Fruit fly (Drosophila melanogaster) whole organism, embryonic: Measurements from ENCODE around the gene CG32772.
A peak's percentile ranks its signal among the peaks of the same experiment; 100 is the strongest.

Experiments used
- Adf1 ChIP-seq: fragments of 200-800 bp; sonication (Bioruptor generic); IDR thresholded peaks from 2 replicates; pipeline ENCODE4 v1.3.6; 2022; ENCODE audit warnings: missing biosample characterization, missing genetic modification characterization
- Atf-2 ChIP-seq: fragments of 200-800 bp; sonication (Bioruptor generic); optimal IDR thresholded peaks from 2 replicates; lab custom pipeline; 2016; ENCODE audit warnings: missing biosample characterization, missing genetic modification characterization
- Bgb ChIP-seq: fragments of 200-800 bp; sonication (Bioruptor generic); IDR thresholded peaks from 2 replicates; pipeline ENCODE4 v1.3.6; 2022; ENCODE audit warnings: missing biosample characterization, missing genetic modification characterization; ENCODE audit not compliant: partially characterized antibody
- BtbVII ChIP-seq: fragments of 200-800 bp; sonication (Bioruptor generic); optimal IDR thresholded peaks from 3 replicates; lab custom pipeline; 2017; ENCODE audit warnings: missing biosample characterization, mild to moderate bottlenecking, missing genetic modification characterization
- CG12744 ChIP-seq: fragments of 200-800 bp; sonication (Bioruptor generic); optimal IDR thresholded peaks from 2 replicates; lab custom pipeline; 2016; ENCODE audit warnings: missing biosample characterization, missing genetic modification characterization
- CG13296 ChIP-seq: fragments of 200-800 bp; sonication (Bioruptor generic); optimal IDR thresholded peaks from 3 replicates; lab custom pipeline; 2018; ENCODE audit warnings: missing biosample characterization, mild to moderate bottlenecking, missing genetic modification characterization
- CG15011 ChIP-seq: fragments of 200-800 bp; sonication (Bioruptor generic); optimal IDR thresholded peaks from 3 replicates; lab custom pipeline; 2018; ENCODE audit warnings: missing biosample characterization, mild to moderate bottlenecking, missing genetic modification characterization
- CG1603 ChIP-seq: fragments of 200-800 bp; sonication (Bioruptor generic); optimal IDR thresholded peaks from 2 replicates; lab custom pipeline; 2019; ENCODE audit warnings: missing biosample characterization, mild to moderate bottlenecking, missing genetic modification characterization, moderate library complexity
- CG17328 ChIP-seq: fragments of 200-800 bp; sonication (Bioruptor generic); IDR thresholded peaks from 2 replicates; pipeline ENCODE4 v1.3.6; 2022; ENCODE audit warnings: missing biosample characterization, missing genetic modification characterization
- CG2875 ChIP-seq: fragments of 200-800 bp; sonication (Bioruptor generic); optimal IDR thresholded peaks from 2 replicates; lab custom pipeline; 2017; ENCODE audit warnings: missing biosample characterization, mild to moderate bottlenecking, missing genetic modification characterization, missing genetic modification reagents
- CG30020 ChIP-seq: fragments of 200-800 bp; optimal IDR thresholded peaks from 2 replicates; lab custom pipeline; 2019; ENCODE audit warnings: missing biosample characterization, mild to moderate bottlenecking, missing genetic modification characterization, moderate library complexity
- CG31365 ChIP-seq: fragments of 200-800 bp; sonication (Bioruptor generic); optimal IDR thresholded peaks from 2 replicates; lab custom pipeline; 2018; ENCODE audit warnings: missing biosample characterization, mild to moderate bottlenecking, missing genetic modification characterization
- CG31388 ChIP-seq: fragments of 200-800 bp; sonication (Bioruptor generic); optimal IDR thresholded peaks from 2 replicates; lab custom pipeline; 2016; ENCODE audit warnings: missing biosample characterization, missing genetic modification characterization
- CG32767 ChIP-seq: fragments of 200-800 bp; sonication (Bioruptor generic); IDR thresholded peaks from 2 replicates; pipeline ENCODE4 v1.3.6; 2022; ENCODE audit warnings: missing biosample characterization, missing genetic modification characterization
- CG3407 ChIP-seq: fragments of 200-800 bp; sonication (Bioruptor generic); optimal IDR thresholded peaks from 2 replicates; lab custom pipeline; 2018; ENCODE audit warnings: missing biosample characterization, mild to moderate bottlenecking, missing genetic modification characterization
- CG4328 ChIP-seq: fragments of 200-800 bp; sonication (Bioruptor generic); optimal IDR thresholded peaks from 3 replicates; lab custom pipeline; 2017; ENCODE audit warnings: missing biosample characterization, missing genetic modification reagents, missing genetic modification characterization
- CG4854 ChIP-seq: fragments of 200-800 bp; sonication (Bioruptor generic); optimal IDR thresholded peaks from 2 replicates; lab custom pipeline; 2016; ENCODE audit warnings: missing biosample characterization, missing genetic modification characterization, inconsistent platforms
- CG5180 ChIP-seq: fragments of 200-800 bp; sonication (Bioruptor generic); optimal IDR thresholded peaks from 3 replicates; lab custom pipeline; 2017; ENCODE audit warnings: missing biosample characterization, missing genetic modification characterization, mild to moderate bottlenecking, moderate library complexity, missing genetic modification reagents
- CG6175 ChIP-seq: fragments of 200-800 bp; sonication (Bioruptor generic); IDR thresholded peaks from 3 replicates; pipeline ENCODE4 v1.3.6; 2022; ENCODE audit warnings: missing biosample characterization, missing genetic modification characterization
- CG6683 ChIP-seq: fragments of 200-800 bp; sonication (Bioruptor generic); optimal IDR thresholded peaks from 2 replicates; lab custom pipeline; 2017; ENCODE audit warnings: missing biosample characterization, mild to moderate bottlenecking, missing genetic modification characterization, missing genetic modification reagents
- CG7271 ChIP-seq: fragments of 200-800 bp; sonication (Bioruptor generic); optimal IDR thresholded peaks from 2 replicates; lab custom pipeline; 2018; ENCODE audit warnings: missing biosample characterization, mild to moderate bottlenecking, missing genetic modification characterization, moderate library complexity
- CTCF ChIP-seq: fragments of 200-800 bp; sonication (Bioruptor generic); optimal IDR thresholded peaks from 2 replicates; lab custom pipeline; 2017; ENCODE audit warnings: missing biosample characterization, mild to moderate bottlenecking, missing genetic modification characterization, moderate library complexity
- Dfd ChIP-seq, 2 experiments: fragments of >200 bp; optimal IDR thresholded peaks; 2 replicates each; lab custom pipeline; 2017; ENCODE audit warnings: missing biosample characterization in 2 of 2, missing genetic modification characterization in 2 of 2
- Dp ChIP-seq: fragments of 200-800 bp; sonication (Bioruptor generic); optimal IDR thresholded peaks from 2 replicates; lab custom pipeline; 2018; ENCODE audit warnings: missing biosample characterization, mild to moderate bottlenecking, missing genetic modification characterization, moderate library complexity
- Hand ChIP-seq: fragments of 200-800 bp; sonication (Bioruptor generic); optimal IDR thresholded peaks from 2 replicates; lab custom pipeline; 2017; ENCODE audit warnings: mild to moderate bottlenecking, missing biosample characterization, missing genetic modification reagents, missing genetic modification characterization
- Side ChIP-seq: fragments of 200-800 bp; sonication (Bioruptor generic); optimal IDR thresholded peaks from 2 replicates; lab custom pipeline; 2016; ENCODE audit warnings: missing biosample characterization, missing genetic modification characterization
- Stat92E ChIP-seq, 3 experiments: fragments of >200 bp in 2 of 3; fragments of 200-800 bp in 1 of 3; sonication (Bioruptor generic) in 1 of 3; optimal IDR thresholded peaks; 2 replicates each; lab custom pipeline; 2017 to 2019; ENCODE audit warnings: missing biosample characterization in 3 of 3, missing genetic modification characterization in 3 of 3, mild to moderate bottlenecking in 1 of 3, moderate library complexity in 1 of 3
- abd-A ChIP-seq: fragments of 200-800 bp; sonication (Bioruptor generic); optimal IDR thresholded peaks from 3 replicates; lab custom pipeline; 2019; ENCODE audit warnings: missing biosample characterization, mild to moderate bottlenecking, missing genetic modification characterization, moderate library complexity
- bbx ChIP-seq: fragments of 200-800 bp; sonication (Bioruptor generic); IDR thresholded peaks from 2 replicates; pipeline ENCODE4 v1.3.6; 2022; ENCODE audit warnings: missing biosample characterization, missing genetic modification characterization; ENCODE audit not compliant: partially characterized antibody
- cwo ChIP-seq: fragments of 200-800 bp; sonication (Bioruptor generic); optimal IDR thresholded peaks from 3 replicates; lab custom pipeline; 2017; ENCODE audit warnings: missing biosample characterization, missing genetic modification characterization, mild to moderate bottlenecking, moderate library complexity, missing genetic modification reagents
- dimm ChIP-seq: fragments of 200-800 bp; sonication (Bioruptor generic); IDR thresholded peaks from 2 replicates; pipeline ENCODE4 v1.3.6; 2022; ENCODE audit warnings: missing biosample characterization, missing genetic modification characterization
- ftz-f1 ChIP-seq: fragments of 200-800 bp; sonication (Bioruptor generic); optimal IDR thresholded peaks from 2 replicates; lab custom pipeline; 2016; ENCODE audit warnings: missing biosample characterization, missing genetic modification characterization
- gce ChIP-seq: fragments of 200-800 bp; sonication (Bioruptor generic); IDR thresholded peaks from 3 replicates; pipeline ENCODE4 v1.3.6; 2022; ENCODE audit warnings: missing biosample characterization, missing genetic modification characterization
- h ChIP-seq: fragments of >200 bp; optimal IDR thresholded peaks from 2 replicates; lab custom pipeline; 2017
- hb ChIP-seq: fragments of 200-800 bp; sonication (Bioruptor generic); IDR thresholded peaks from 3 replicates; pipeline ENCODE4 v1.3.6; 2022; ENCODE audit warnings: missing biosample characterization, missing genetic modification characterization; ENCODE audit not compliant: partially characterized antibody
- inv ChIP-seq: fragments of 200-800 bp; sonication (Bioruptor generic); IDR thresholded peaks from 2 replicates; pipeline ENCODE4 v1.3.6; 2022; ENCODE audit warnings: missing biosample characterization, missing genetic modification characterization; ENCODE audit not compliant: partially characterized antibody
- nerfin-2 ChIP-seq: fragments of 200-800 bp; sonication (Bioruptor generic); IDR thresholded peaks from 2 replicates; pipeline ENCODE4 v1.3.6; 2022; ENCODE audit warnings: missing biosample characterization, missing genetic modification characterization; ENCODE audit not compliant: partially characterized antibody
- pfk ChIP-seq: fragments of 200-800 bp; sonication (Bioruptor generic); optimal IDR thresholded peaks from 2 replicates; lab custom pipeline; 2018; ENCODE audit warnings: missing biosample characterization, mild to moderate bottlenecking, missing genetic modification characterization, moderate library complexity
- prd ChIP-seq, 3 experiments: fragments of >200 bp in 2 of 3; fragments of 200-800 bp in 1 of 3; sonication (Bioruptor generic) in 1 of 3; optimal IDR thresholded peaks in 2 of 3; IDR thresholded peaks in 1 of 3; 2 replicates in 2 of 3; 3 replicates in 1 of 3; pipeline versions ENCODE4 v1.3.6 to Lab custom; 2017 to 2022; ENCODE audit warnings: missing biosample characterization in 1 of 3, missing genetic modification characterization in 1 of 3
- sisA ChIP-seq: fragments of 200-800 bp; sonication (Bioruptor generic); IDR thresholded peaks from 2 replicates; pipeline ENCODE4 v1.3.6; 2022; ENCODE audit warnings: missing biosample characterization, missing genetic modification characterization
- unc-4 ChIP-seq: fragments of 200-800 bp; sonication (Bioruptor generic); IDR thresholded peaks from 2 replicates; pipeline ENCODE4 v1.3.6; 2022; ENCODE audit warnings: missing biosample characterization, missing genetic modification characterization; ENCODE audit not compliant: partially characterized antibody
- zfh2 ChIP-seq: fragments of 200-800 bp; sonication (Bioruptor generic); optimal IDR thresholded peaks from 2 replicates; lab custom pipeline; 2016; ENCODE audit warnings: missing biosample characterization, missing genetic modification characterization

The CG32772 gene

DNA sequence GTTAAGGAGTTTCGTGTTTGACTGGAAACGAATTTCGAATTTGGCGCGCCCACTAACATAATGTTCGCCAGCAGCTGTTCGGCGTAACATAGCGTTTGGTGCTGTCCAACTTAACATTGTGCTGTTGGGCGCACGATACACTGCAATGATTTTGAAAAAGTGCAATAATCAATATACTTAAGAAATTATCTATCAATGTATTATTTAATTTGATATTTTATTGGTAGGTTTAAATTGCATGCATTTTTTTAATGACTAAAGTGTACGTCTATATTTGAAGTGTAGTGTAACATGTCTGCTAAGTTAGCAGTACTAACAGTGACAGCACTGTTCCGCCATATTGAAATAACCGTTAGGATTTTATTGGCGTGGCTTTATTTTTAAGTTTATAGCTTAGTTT lies 2.3 kb upstream of the CG32772 start, which contains the start of gene CG6927 (continued):
- TF ChIP-seq unc-4 (GFP tag; lab: Robert Waterston, UW), result no peak
- TF ChIP-seq Dp (GFP tag; lab: Kevin White, UChicago), result peak; percentile 69
- TF ChIP-seq nerfin-2 (GFP tag; lab: Robert Waterston, UW), result no peak
- no peak for TF ChIP-seq CG4328
- TF ChIP-seq prd (optimal IDR thresholded peaks at IDR 0.05; lab: Kevin White, UChicago), result no peak
- TF ChIP-seq prd (GFP tag; IDR thresholded peaks at IDR 0.05; lab: Robert Waterston, UW), result peak; percentile 94
- peak; percentile 65; the same call in 1 of the 3 replicates for TF ChIP-seq CG6175 (GFP tag; lab: Robert Waterston, UW)
- TF ChIP-seq BtbVII, result no peak
- TF ChIP-seq CG3407 (GFP tag; lab: Kevin White, UChicago), result peak; percentile 4
- no peak for TF ChIP-seq Side (GFP tag; lab: Kevin White, UChicago)
- TF ChIP-seq sisA (GFP tag; lab: Robert Waterston, UW), result peak; percentile 83
- TF ChIP-seq cwo (GFP tag; lab: Kevin White, UChicago), result peak; percentile 59
- no peak for TF ChIP-seq Atf-2 (GFP tag; lab: Kevin White, UChicago)
- TF ChIP-seq zfh2 (GFP tag; lab: Kevin White, UChicago), result no peak
- TF ChIP-seq Bgb (GFP tag; lab: Robert Waterston, UW), result no peak
- no peak for TF ChIP-seq h (lab: Kevin White, UChicago)
- no peak for TF ChIP-seq CG31365 (tag; lab: Kevin White, UChicago)
- TF ChIP-seq ftz-f1 (GFP tag; lab: Kevin White, UChicago), result no peak
- TF ChIP-seq CG1603 (tag; lab: Kevin White, UChicago), result peak; percentile 69
- TF ChIP-seq CG6683 (GFP tag; lab: Kevin White, UChicago), result no peak
- TF ChIP-seq CTCF, result no peak
- TF ChIP-seq bbx (GFP tag; lab: Robert Waterston, UW), result no peak
- TF ChIP-seq CG2875 (GFP tag; lab: Kevin White, UChicago), result no peak
- TF ChIP-seq Hand (GFP tag; lab: Kevin White, UChicago), result no peak
- TF ChIP-seq CG31388 (GFP tag; lab: Kevin White, UChicago), result no peak
- TF ChIP-seq CG5180 (GFP tag; lab: Kevin White, UChicago), result no peak
- TF ChIP-seq Dfd (GFP tag; optimal IDR thresholded peaks at IDR 0.05; lab: Kevin White, UChicago), result no peak
- TF ChIP-seq CG4854 (GFP tag; lab: Kevin White, UChicago), result no peak
- no peak for TF ChIP-seq inv (GFP tag; lab: Robert Waterston, UW)
- peak; percentile 30 for TF ChIP-seq CG13296 (GFP tag; lab: Kevin White, UChicago)
- TF ChIP-seq abd-A, result no peak
- TF ChIP-seq CG12744 (GFP tag; lab: Kevin White, UChicago), result no peak
- peak; percentile 85 for TF ChIP-seq dimm
- peak; percentile 93 for TF ChIP-seq CG17328 (GFP tag; lab: Robert Waterston, UW)
- TF ChIP-seq CG32767 (GFP tag; lab: Robert Waterston, UW), result peak; percentile 82
- no peak for TF ChIP-seq hb (GFP tag; lab: Robert Waterston, UW)
- TF ChIP-seq Adf1, result peak; percentile 57
- TF ChIP-seq Stat92E (GFP tag; optimal IDR thresholded peaks at IDR 0.05; lab: Kevin White, UChicago), result no peak
- TF ChIP-seq CG7271 (tag; lab: Kevin White, UChicago), result no peak
- TF ChIP-seq CG15011 (GFP tag; lab: Kevin White, UChicago), result peak; percentile 3
- no peak for TF ChIP-seq pfk (GFP tag; lab: Kevin White, UChicago)
- peak; percentile 55 for TF ChIP-seq CG30020 (tag; lab: Kevin White, UChicago)
- peak; percentile 92 for TF ChIP-seq gce (GFP tag; lab: Robert Waterston, UW)
